Worm (Caenorhabditis elegans): ENCODE results near the gene F49E8.7.
"Not testable (repeated sequence)": the region's sequence is repeated elsewhere in the genome, so short reads cannot be mapped to it uniquely, and the experiment has no call there.

F49E8.7 gene

DNA sequence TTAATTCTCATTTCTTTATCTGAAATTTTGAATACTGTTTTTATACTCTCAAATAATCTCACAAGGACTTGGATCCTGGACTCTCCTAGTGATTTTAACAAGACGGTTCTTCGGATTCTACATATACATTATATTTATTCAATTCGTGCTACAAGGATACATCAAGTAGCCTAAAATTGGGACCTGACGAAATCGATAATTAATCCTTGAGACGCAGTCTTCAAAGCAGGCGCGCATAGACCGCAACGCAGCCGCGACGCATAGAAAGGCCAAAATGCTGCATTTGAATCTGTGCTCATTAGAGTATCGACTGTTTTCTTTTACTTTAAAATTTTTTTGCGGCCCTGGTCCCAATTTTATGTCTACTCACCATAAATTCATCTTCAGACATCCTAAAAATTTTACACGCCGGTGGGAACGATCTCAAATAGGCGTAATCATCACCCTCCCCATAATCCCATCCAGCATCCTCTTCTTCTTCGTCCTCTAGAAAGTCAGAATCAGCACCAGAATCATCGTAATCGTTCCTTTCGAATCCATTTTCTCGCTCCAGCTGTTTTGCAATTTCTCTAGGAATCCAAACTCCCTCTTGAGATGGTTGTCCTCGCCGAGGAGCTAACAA is 19.1 kb upstream of the F49E8.7 start, which contains the start of gene cec-4:
TSS of gene cec-4 (plus strand) at position 572 of the 622 bp plus-strand sequence.
- no peak for TF ChIP-seq tbx-37 (GFP tag; conservative IDR thresholded peaks at IDR 0.05)
- no peak for TF ChIP-seq pes-1 (GFP tag; IDR thresholded peaks at IDR 0.05)
- TF ChIP-seq ama-1 (optimal IDR thresholded peaks at IDR 0.05): peak; percentile 52
- no peak for TF ChIP-seq tbx-11 (GFP tag; IDR thresholded peaks at IDR 0.05)

DNA sequence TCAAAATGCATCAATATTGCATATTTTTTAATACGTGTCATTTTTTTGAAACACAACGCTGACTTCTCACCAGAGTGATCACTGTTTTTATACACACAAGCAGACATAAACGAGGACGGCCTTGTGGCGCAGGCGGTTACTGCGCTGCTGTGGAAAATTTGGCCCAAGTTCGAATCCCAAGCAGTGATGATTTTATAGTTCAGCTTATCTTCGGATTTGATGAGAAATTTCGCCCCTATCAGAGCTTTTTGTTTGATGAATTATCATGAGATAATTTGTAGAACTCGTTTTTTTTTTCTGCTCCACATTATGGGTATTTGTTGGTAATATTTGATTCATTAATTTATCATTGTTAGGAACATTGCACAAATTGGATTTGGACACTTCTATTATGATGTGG is 17.8 kb upstream of the F49E8.7 start:
- peak; percentile 96 for TF ChIP-seq ceh-36 (tag; optimal IDR thresholded peaks at IDR 0.05)
- peak; percentile 5 for TF ChIP-seq ama-1 (optimal IDR thresholded peaks at IDR 0.05)
- TF ChIP-seq tra-4 (tag; optimal IDR thresholded peaks at IDR 0.05): peak; percentile 96
- TF ChIP-seq F13C5.2 (tag; optimal IDR thresholded peaks at IDR 0.05): peak; percentile 95
- peak; percentile 95 for TF ChIP-seq scrt-1 (GFP tag; IDR thresholded peaks at IDR 0.05)
- TF ChIP-seq hmg-4 (GFP tag; optimal IDR thresholded peaks at IDR 0.05): peak; percentile 99
- peak; percentile 97 for TF ChIP-seq sea-1 (GFP tag; conservative IDR thresholded peaks at IDR 0.05)
- TF ChIP-seq tbx-37 (GFP tag; conservative IDR thresholded peaks at IDR 0.05): peak; percentile 97
- peak; percentile 95 for TF ChIP-seq aly-1 (tag; optimal IDR thresholded peaks at IDR 0.05)
- TF ChIP-seq flt-1 (GFP tag; IDR thresholded peaks at IDR 0.05): peak; percentile 97
- peak; percentile 96 for TF ChIP-seq hnd-1 (tag; optimal IDR thresholded peaks at IDR 0.05)
- peak; percentile 90 for TF ChIP-seq ets-7 (tag; optimal IDR thresholded peaks at IDR 0.05)
- TF ChIP-seq ceh-13 (GFP tag; optimal IDR thresholded peaks at IDR 0.05): peak; percentile 87
- peak; percentile 84 for TF ChIP-seq hmbx-1 (tag; optimal IDR thresholded peaks at IDR 0.05)
- peak; percentile 92 for TF ChIP-seq tbx-11 (GFP tag; IDR thresholded peaks at IDR 0.05)
- TF ChIP-seq B0310.2 (tag; optimal IDR thresholded peaks at IDR 0.05): peak; percentile 94
- peak; percentile 96 for TF ChIP-seq pes-1 (GFP tag; IDR thresholded peaks at IDR 0.05)

DNA sequence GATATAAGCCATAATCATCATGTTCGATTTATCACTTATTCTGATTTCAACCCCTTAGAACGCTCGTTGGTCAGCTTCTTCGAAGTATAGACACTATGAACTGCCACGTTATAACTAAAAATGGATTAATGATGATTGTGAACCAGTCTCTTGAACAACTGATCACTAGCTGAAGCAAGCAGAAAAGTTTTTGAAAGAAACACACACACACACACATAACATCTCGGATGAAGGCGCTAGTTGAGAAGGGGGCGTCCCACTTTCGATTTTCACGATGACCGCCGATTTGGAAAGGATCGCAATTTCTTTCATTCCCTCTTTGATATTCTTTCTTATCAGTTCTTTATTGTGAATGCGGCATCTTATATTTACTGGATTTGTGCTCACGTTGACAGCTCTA is 12.4 kb upstream of the F49E8.7 start, which contains the start of gene clec-180:
TSS of gene clec-180 (plus strand) at position 301 of the 400 bp plus-strand sequence.
- TF ChIP-seq flt-1 (GFP tag; IDR thresholded peaks at IDR 0.05) (no peak), hmbx-1 (tag; optimal IDR thresholded peaks at IDR 0.05) (no peak), tbx-37 (GFP tag; conservative IDR thresholded peaks at IDR 0.05) (no peak), ama-1 (optimal IDR thresholded peaks at IDR 0.05) (no peak), scrt-1 (GFP tag; IDR thresholded peaks at IDR 0.05) (no peak), ceh-13 (GFP tag; optimal IDR thresholded peaks at IDR 0.05) (no peak), F13C5.2 (tag; optimal IDR thresholded peaks at IDR 0.05) (no peak), sea-1 (GFP tag; conservative IDR thresholded peaks at IDR 0.05) (no peak), tra-4 (tag; optimal IDR thresholded peaks at IDR 0.05) (no peak), B0310.2 (tag; optimal IDR thresholded peaks at IDR 0.05) (no peak), hmg-4 (GFP tag; optimal IDR thresholded peaks at IDR 0.05) (no peak), pes-1 (GFP tag; IDR thresholded peaks at IDR 0.05) (no peak), aly-1 (tag; optimal IDR thresholded peaks at IDR 0.05) (no peak), ceh-36 (tag; optimal IDR thresholded peaks at IDR 0.05) (no peak), hnd-1 (tag; optimal IDR thresholded peaks at IDR 0.05) (no peak), ets-7 (tag; optimal IDR thresholded peaks at IDR 0.05) (no peak), tbx-11 (GFP tag; IDR thresholded peaks at IDR 0.05) (no peak)

DNA sequence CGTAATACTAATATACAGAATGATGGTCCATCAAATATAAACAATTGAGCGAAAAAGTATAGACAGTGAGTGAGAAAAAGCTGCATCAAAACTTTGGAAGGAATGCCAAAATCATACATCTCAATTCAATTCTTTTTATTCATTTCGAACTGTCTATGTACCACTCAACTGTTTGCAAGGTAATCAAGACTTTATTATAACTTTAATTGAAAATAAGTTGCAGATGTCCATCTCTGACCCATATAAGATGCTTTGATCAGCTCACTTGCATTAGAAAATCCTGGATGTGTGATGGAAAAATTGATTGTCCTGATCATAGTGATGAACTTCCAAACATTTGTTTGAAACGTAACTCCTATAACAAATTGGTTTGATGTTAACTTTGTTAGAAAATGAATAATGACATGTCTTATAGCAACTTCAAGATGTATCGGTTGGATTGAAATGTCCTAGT is 11.4 kb upstream of the F49E8.7 start, which contains the start of gene F32E10.8:
TSS of gene F32E10.8 (plus strand) at position 51 of the 454 bp plus-strand sequence.
- no peak for TF ChIP-seq hmbx-1 (tag; optimal IDR thresholded peaks at IDR 0.05)
- no peak for TF ChIP-seq ceh-36 (tag; optimal IDR thresholded peaks at IDR 0.05)
- no peak for TF ChIP-seq F13C5.2 (tag; optimal IDR thresholded peaks at IDR 0.05)
- TF ChIP-seq aly-1 (tag; optimal IDR thresholded peaks at IDR 0.05): no peak

DNA sequence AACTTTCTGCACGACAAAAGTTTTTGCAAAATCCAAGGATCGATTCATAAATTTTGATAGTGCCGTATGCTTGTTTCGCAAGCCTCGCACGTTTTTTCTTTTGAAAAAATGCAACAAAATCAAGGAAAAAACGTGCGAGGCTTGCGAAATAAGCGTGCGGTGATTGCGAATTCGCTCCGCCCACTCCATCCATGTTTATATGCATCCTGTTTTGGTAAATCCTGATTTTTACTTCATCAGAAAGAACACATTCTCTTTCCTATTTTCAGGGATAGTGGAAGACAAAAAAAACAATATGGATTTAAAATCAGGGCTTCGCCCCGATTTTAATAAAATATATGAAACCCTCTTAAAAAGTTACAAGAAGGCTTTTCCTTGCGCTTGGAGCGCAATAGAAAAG is 7.7 kb upstream of the F49E8.7 start, which contains the start of gene F32E10.9:
TSS of gene F32E10.9 (minus strand) at position 101 of the 400 bp plus-strand sequence.
- TF ChIP-seq sea-1 (GFP tag; conservative IDR thresholded peaks at IDR 0.05); ceh-13 (GFP tag; optimal IDR thresholded peaks at IDR 0.05); hnd-1 (tag; optimal IDR thresholded peaks at IDR 0.05): not testable (repeated sequence)

DNA sequence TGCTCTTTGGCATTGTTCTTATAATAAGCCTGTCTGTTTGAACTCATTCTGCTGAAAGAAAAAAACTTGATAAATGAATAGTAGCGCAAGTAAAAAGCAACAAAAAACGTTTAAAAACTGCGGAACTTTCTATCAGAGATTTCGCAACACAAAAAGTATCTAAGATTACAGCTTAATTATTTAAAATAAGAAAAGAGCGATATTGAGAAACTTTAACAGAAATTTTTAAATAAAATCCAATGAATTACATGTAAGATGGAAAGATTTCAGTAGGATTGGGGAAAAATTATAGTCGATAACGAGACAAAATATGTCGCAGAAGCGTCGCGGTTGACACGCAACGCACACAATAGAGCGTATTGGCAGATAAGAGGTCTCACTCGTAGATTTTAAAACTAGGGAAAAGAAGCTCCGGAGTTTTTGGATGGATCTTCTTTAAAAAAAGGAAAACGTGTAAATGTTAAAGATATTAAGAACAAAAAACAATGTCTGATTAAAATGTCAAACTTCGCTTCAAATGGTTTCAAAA is 5.5 kb upstream of the F49E8.7 start, which contains the start of gene ima-3:
TSS of gene ima-3 (minus strand) at position 51 of the 529 bp plus-strand sequence.
- TF ChIP-seq F13C5.2 (tag; optimal IDR thresholded peaks at IDR 0.05): no peak
- TF ChIP-seq B0310.2 (tag; optimal IDR thresholded peaks at IDR 0.05): no peak
- no peak for TF ChIP-seq scrt-1 (GFP tag; IDR thresholded peaks at IDR 0.05)
- TF ChIP-seq tbx-37 (GFP tag; conservative IDR thresholded peaks at IDR 0.05): 0 out of 2 replicates have a peak, but pooled peaks have one; percentile 21

DNA sequence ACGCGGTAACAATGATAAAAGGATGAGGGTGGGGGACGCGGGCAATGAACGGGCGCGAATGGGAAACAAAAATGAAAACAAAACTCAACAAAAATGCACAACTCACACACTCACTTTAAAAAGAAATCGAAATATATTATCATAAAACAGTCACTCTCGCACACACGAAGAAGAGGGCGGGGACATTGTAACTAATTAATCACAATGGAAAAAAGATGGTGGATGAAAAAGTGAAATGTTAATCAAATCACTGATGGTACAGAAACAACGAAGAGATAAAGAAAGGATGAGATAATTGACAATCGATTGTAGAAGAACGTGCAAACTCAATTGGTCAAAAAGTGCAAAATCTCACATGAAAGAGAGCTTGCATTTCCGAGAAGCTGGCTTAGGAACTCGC is 3.1 kb upstream of the F49E8.7 start:
- TF ChIP-seq B0310.2 (tag; optimal IDR thresholded peaks at IDR 0.05): no peak

DNA sequence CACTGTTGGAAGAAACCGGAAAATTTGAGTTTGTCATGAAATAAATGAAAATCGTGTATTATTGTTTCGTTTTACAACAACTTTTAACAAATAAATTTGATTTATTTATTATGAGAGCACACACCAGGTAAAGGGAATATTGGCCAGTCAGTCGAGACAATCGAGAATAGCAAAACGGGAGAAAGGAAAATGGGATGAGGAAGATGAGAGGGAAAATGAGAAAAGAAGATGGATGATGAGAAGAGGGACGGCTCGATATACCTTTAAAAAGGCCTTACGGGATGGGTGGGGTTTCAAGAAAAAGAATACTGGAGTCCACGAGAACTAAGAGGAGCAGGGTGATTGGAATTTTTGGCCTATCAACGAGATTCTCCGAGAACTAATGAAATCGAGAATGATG is 2.5 kb upstream of the F49E8.7 start:
- TF ChIP-seq hmbx-1 (tag; optimal IDR thresholded peaks at IDR 0.05): no peak
- TF ChIP-seq sea-1 (GFP tag; conservative IDR thresholded peaks at IDR 0.05): no peak
- no peak for TF ChIP-seq F13C5.2 (tag; optimal IDR thresholded peaks at IDR 0.05)
- no peak for TF ChIP-seq scrt-1 (GFP tag; IDR thresholded peaks at IDR 0.05)
- TF ChIP-seq B0310.2 (tag; optimal IDR thresholded peaks at IDR 0.05): no peak
- no peak for TF ChIP-seq ama-1 (optimal IDR thresholded peaks at IDR 0.05)
- no peak for TF ChIP-seq ets-7 (tag; optimal IDR thresholded peaks at IDR 0.05)
- no peak for TF ChIP-seq ceh-13 (GFP tag; optimal IDR thresholded peaks at IDR 0.05)
- no peak for TF ChIP-seq flt-1 (GFP tag; IDR thresholded peaks at IDR 0.05)
- no peak for TF ChIP-seq tbx-11 (GFP tag; IDR thresholded peaks at IDR 0.05)
- no peak for TF ChIP-seq ceh-36 (tag; optimal IDR thresholded peaks at IDR 0.05)
- TF ChIP-seq hnd-1 (tag; optimal IDR thresholded peaks at IDR 0.05): no peak
- no peak for TF ChIP-seq hmg-4 (GFP tag; optimal IDR thresholded peaks at IDR 0.05)

Data from whole organism, early embryonic.